Worm (Caenorhabditis elegans) whole organism, L4 larva: Measurements from ENCODE around the gene nfki-1.

ENCODE experiments used
- F10B5.3 ChIP-seq: sonication (generic microtip); optimal IDR thresholded peaks from 2 replicates; lab custom pipeline; 2016; ENCODE audit warnings: mild to moderate bottlenecking, missing genetic modification characterization, missing compliant biosample characterization
- F26F4.8 ChIP-seq: fragments of 200-800 bp; sonication (Bioruptor generic); conservative IDR thresholded peaks from 2 replicates; pipeline ENCODE4 v1.3.6; 2022; ENCODE audit warnings: missing genetic modification characterization, missing compliant biosample characterization
- F37D6.2 ChIP-seq: sonication (generic microtip); optimal IDR thresholded peaks from 2 replicates; lab custom pipeline; 2016; ENCODE audit warnings: mild to moderate bottlenecking, missing genetic modification characterization, missing compliant biosample characterization
- F44E2.7 ChIP-seq: fragments of 200-800 bp; sonication (Bioruptor generic); IDR thresholded peaks from 2 replicates; pipeline ENCODE4 v2.1.2; 2022; ENCODE audit warnings: missing genetic modification characterization, missing compliant biosample characterization
- F49E8.2 ChIP-seq: sonication (generic microtip); optimal IDR thresholded peaks from 2 replicates; lab custom pipeline; 2016; ENCODE audit warnings: missing compliant biosample characterization, mild to moderate bottlenecking, missing genetic modification characterization, borderline replicate concordance
- R02D3.7 ChIP-seq: fragments of 150-350 bp; sonication (generic microtip); optimal IDR thresholded peaks from 3 replicates; lab custom pipeline; 2014; ENCODE audit warnings: missing biosample characterization, missing genetic modification characterization
- T20F7.1 ChIP-seq: fragments of 200-800 bp; sonication (Bioruptor generic); optimal IDR thresholded peaks from 2 replicates; lab custom pipeline; 2018; ENCODE audit warnings: mild to moderate bottlenecking, missing genetic modification characterization, missing compliant biosample characterization
- T26A8.4 ChIP-seq: fragments of 200-800 bp; sonication (Bioruptor generic); IDR thresholded peaks from 2 replicates; pipeline ENCODE4 v1.3.6; 2022; ENCODE audit warnings: missing genetic modification characterization, missing compliant biosample characterization
- attf-4 ChIP-seq: sonication (generic microtip); optimal IDR thresholded peaks from 3 replicates; lab custom pipeline; 2017; ENCODE audit warnings: missing biosample characterization, missing genetic modification characterization
- ceh-20 ChIP-seq: fragments of 200-800 bp; sonication (Bioruptor generic); IDR thresholded peaks from 2 replicates; pipeline ENCODE4 v1.3.6; 2022; ENCODE audit warnings: missing genetic modification reagents, missing genetic modification characterization, missing compliant biosample characterization
- ceh-28 ChIP-seq: fragments of 150-350 bp; optimal IDR thresholded peaks from 2 replicates; lab custom pipeline; 2014; ENCODE audit warnings: missing biosample characterization, missing genetic modification reagents, missing genetic modification characterization
- ceh-32 ChIP-seq: sonication (generic microtip); optimal IDR thresholded peaks from 2 replicates; lab custom pipeline; 2016; ENCODE audit warnings: mild to moderate bottlenecking, missing genetic modification characterization, missing compliant biosample characterization; ENCODE audit not compliant: poor library complexity
- ces-1 ChIP-seq: fragments of 150-350 bp; sonication (generic microtip); optimal IDR thresholded peaks from 4 replicates; lab custom pipeline; 2014; ENCODE audit warnings: missing biosample characterization, missing genetic modification reagents, missing genetic modification characterization
- daf-16 ChIP-seq, 3 experiments: sonication (generic microtip); optimal IDR thresholded peaks; 2 replicates each; lab custom pipeline; 2016 to 2017; ENCODE audit warnings: missing genetic modification characterization in 3 of 3, missing genetic modification reagents in 3 of 3, mild to moderate bottlenecking in 2 of 3, missing compliant biosample characterization in 2 of 3, missing biosample characterization in 1 of 3, moderate library complexity in 1 of 3
- daf-8 ChIP-seq: fragments of 200-800 bp; sonication (Bioruptor generic); IDR thresholded peaks from 2 replicates; pipeline ENCODE4 v1.3.6; 2022; ENCODE audit warnings: missing genetic modification characterization, missing compliant biosample characterization
- dmd-8 ChIP-seq: fragments of 200-800 bp; sonication (Bioruptor generic); IDR thresholded peaks from 2 replicates; pipeline ENCODE4 v1.3.6; 2022; ENCODE audit warnings: missing genetic modification characterization, missing compliant biosample characterization
- dpl-1 ChIP-seq: fragments of 150-350 bp; optimal IDR thresholded peaks from 2 replicates; lab custom pipeline; 2014; ENCODE audit warnings: missing biosample characterization, missing genetic modification reagents, missing genetic modification characterization
- dve-1 ChIP-seq: sonication (generic microtip); optimal IDR thresholded peaks from 2 replicates; lab custom pipeline; 2017; ENCODE audit warnings: antibody characterized with exemption, mild to moderate bottlenecking, missing genetic modification characterization, missing compliant biosample characterization; ENCODE audit not compliant: insufficient read depth
- egl-43 ChIP-seq: fragments of 200-800 bp; sonication (Bioruptor generic); IDR thresholded peaks from 2 replicates; pipeline ENCODE4 v1.3.6; 2022; ENCODE audit warnings: missing genetic modification reagents, missing genetic modification characterization, missing compliant biosample characterization
- fos-1 ChIP-seq: fragments of 150-350 bp; optimal IDR thresholded peaks from 2 replicates; lab custom pipeline; 2014; ENCODE audit warnings: missing biosample characterization, missing genetic modification characterization
- hif-1 ChIP-seq, 2 experiments: sonication (generic microtip); optimal IDR thresholded peaks; 2 replicates each; lab custom pipeline; 2016 to 2017; ENCODE audit warnings: missing compliant biosample characterization in 2 of 2, missing genetic modification characterization in 2 of 2, missing genetic modification reagents in 2 of 2, missing genotype in 2 of 2, mild to moderate bottlenecking in 1 of 2
- hlh-11 ChIP-seq: fragments of 200-800 bp; sonication (Bioruptor generic); optimal IDR thresholded peaks from 2 replicates; lab custom pipeline; 2018; ENCODE audit warnings: mild to moderate bottlenecking, missing genetic modification characterization, missing compliant biosample characterization
- hmg-1.1 ChIP-seq: fragments of 200-800 bp; sonication (Bioruptor generic); IDR thresholded peaks from 2 replicates; pipeline ENCODE4 v1.3.6; 2022; ENCODE audit warnings: missing genetic modification reagents, missing genetic modification characterization, missing compliant biosample characterization
- jun-1 ChIP-seq: fragments of 150-350 bp; optimal IDR thresholded peaks from 2 replicates; lab custom pipeline; 2014; ENCODE audit warnings: missing biosample characterization, missing genetic modification reagents, missing genetic modification characterization
- lin-29 ChIP-seq: fragments of 200-800 bp; sonication (Bioruptor generic); IDR thresholded peaks from 2 replicates; pipeline ENCODE4 v1.3.6; 2022; ENCODE audit warnings: missing genetic modification reagents, missing genetic modification characterization, missing compliant biosample characterization
- lin-39 ChIP-seq: fragments of 150-350 bp; optimal IDR thresholded peaks from 2 replicates; lab custom pipeline; 2014; ENCODE audit warnings: missing biosample characterization, missing genetic modification reagents, missing genetic modification characterization
- lsy-2 ChIP-seq, 2 experiments: fragments of 150-350 bp in 1 of 2; sonication (generic microtip) in 1 of 2; optimal IDR thresholded peaks; 2 replicates each; lab custom pipeline; 2014 to 2017; ENCODE audit warnings: missing biosample characterization in 2 of 2, missing genetic modification characterization in 2 of 2
- mep-1 ChIP-seq: fragments of 150-350 bp; sonication (generic microtip); optimal IDR thresholded peaks from 3 replicates; lab custom pipeline; 2014; ENCODE audit warnings: missing biosample characterization, missing genetic modification characterization
- mes-2 ChIP-seq: sonication (generic microtip); optimal IDR thresholded peaks from 2 replicates; lab custom pipeline; 2016; ENCODE audit warnings: missing genotype, mild to moderate bottlenecking, missing genetic modification characterization, missing compliant biosample characterization; ENCODE audit not compliant: poor library complexity, severe bottlenecking
- mxl-2 ChIP-seq: fragments of 200-800 bp; sonication (Bioruptor generic); conservative IDR thresholded peaks from 2 replicates; pipeline ENCODE4 v1.3.6; 2022; ENCODE audit warnings: missing genetic modification reagents, missing genetic modification characterization, missing compliant biosample characterization
- mxl-3 ChIP-seq: fragments of 200-800 bp; sonication (Bioruptor generic); optimal IDR thresholded peaks from 2 replicates; lab custom pipeline; 2018; ENCODE audit warnings: mild to moderate bottlenecking, missing genetic modification characterization, missing compliant biosample characterization
- nhr-102 ChIP-seq: sonication (generic microtip); optimal IDR thresholded peaks from 2 replicates; lab custom pipeline; 2016; ENCODE audit warnings: mild to moderate bottlenecking, missing genetic modification characterization, moderate library complexity, missing compliant biosample characterization
- nhr-11 ChIP-seq: fragments of 150-350 bp; optimal IDR thresholded peaks from 2 replicates; lab custom pipeline; 2014; ENCODE audit warnings: missing biosample characterization, missing genetic modification characterization
- nhr-25 ChIP-seq: sonication (generic microtip); optimal IDR thresholded peaks from 2 replicates; lab custom pipeline; 2017; ENCODE audit warnings: missing genetic modification characterization, mild to moderate bottlenecking, missing compliant biosample characterization, antibody characterized with exemption, moderate library complexity, borderline replicate concordance; ENCODE audit not compliant: insufficient read depth
- nhr-28 ChIP-seq: fragments of 150-350 bp; optimal IDR thresholded peaks from 2 replicates; lab custom pipeline; 2014; ENCODE audit warnings: missing biosample characterization, missing genetic modification characterization
- nhr-48 ChIP-seq: sonication (generic microtip); optimal IDR thresholded peaks from 2 replicates; lab custom pipeline; 2016; ENCODE audit warnings: mild to moderate bottlenecking, missing genetic modification characterization, missing compliant biosample characterization
- nhr-76 ChIP-seq: fragments of 150-350 bp; optimal IDR thresholded peaks from 2 replicates; lab custom pipeline; 2014; ENCODE audit warnings: missing biosample characterization, missing genetic modification characterization
- nhr-77 ChIP-seq: fragments of 150-350 bp; optimal IDR thresholded peaks from 2 replicates; lab custom pipeline; 2014; ENCODE audit warnings: missing biosample characterization, missing genetic modification characterization
- php-3 ChIP-seq: fragments of 200-800 bp; sonication (Bioruptor generic); IDR thresholded peaks from 2 replicates; pipeline ENCODE4 v1.3.6; 2022; ENCODE audit warnings: missing genetic modification reagents, missing genetic modification characterization, missing compliant biosample characterization
- pqm-1 ChIP-seq: sonication (generic microtip); optimal IDR thresholded peaks from 2 replicates; lab custom pipeline; 2017; ENCODE audit warnings: missing biosample characterization, missing genetic modification characterization
- set-16 ChIP-seq: fragments of 200-800 bp; sonication (Bioruptor generic); IDR thresholded peaks from 2 replicates; pipeline ENCODE4 v1.3.6; 2022; ENCODE audit warnings: missing genetic modification reagents, missing genetic modification characterization, missing compliant biosample characterization
- snpc-4 ChIP-seq: fragments of 150-350 bp; optimal IDR thresholded peaks from 2 replicates; lab custom pipeline; 2014; ENCODE audit warnings: missing biosample characterization, missing genetic modification characterization
- spr-1 ChIP-seq: sonication (generic microtip); optimal IDR thresholded peaks from 2 replicates; lab custom pipeline; 2016; ENCODE audit warnings: mild to moderate bottlenecking, missing genetic modification characterization, missing compliant biosample characterization
- spr-3 ChIP-seq: fragments of 200-800 bp; sonication (Bioruptor generic); optimal IDR thresholded peaks from 2 replicates; lab custom pipeline; 2018; ENCODE audit warnings: mild to moderate bottlenecking, missing genetic modification characterization, missing compliant biosample characterization
- tra-1 ChIP-seq: fragments of 200-800 bp; sonication (Bioruptor generic); IDR thresholded peaks from 2 replicates; pipeline ENCODE4 v1.3.6; 2022; ENCODE audit warnings: missing genetic modification reagents, missing genetic modification characterization, missing compliant biosample characterization
- zag-1 ChIP-seq: fragments of 150-350 bp; optimal IDR thresholded peaks from 2 replicates; lab custom pipeline; 2014; ENCODE audit warnings: missing biosample characterization, missing genetic modification characterization
- zfp-2 ChIP-seq: sonication (generic microtip); optimal IDR thresholded peaks from 2 replicates; lab custom pipeline; 2016; ENCODE audit warnings: mild to moderate bottlenecking, missing genetic modification characterization, missing compliant biosample characterization
- zfp-3 ChIP-seq: fragments of 200-800 bp; sonication (Bioruptor generic); conservative IDR thresholded peaks from 2 replicates; pipeline ENCODE4 v1.3.6; 2022; ENCODE audit warnings: missing genetic modification reagents, missing genetic modification characterization, missing compliant biosample characterization
- zip-11 ChIP-seq: fragments of 200-800 bp; sonication (Bioruptor generic); IDR thresholded peaks from 2 replicates; pipeline ENCODE4 v1.3.6; 2022; ENCODE audit warnings: missing genetic modification characterization, missing compliant biosample characterization

nfki-1 gene

ce11 chrX:15353874-15354480 lies 1.1 kb upstream of the nfki-1 start (continued):
- TF ChIP-seq ceh-32 (tag; lab: Kevin White, UChicago) (peak; percentile 58), daf-16 (GFP tag; optimal IDR thresholded peaks at IDR 0.05; lab: Kevin White, UChicago) (peak; percentile 15 to 84), daf-16 (tag; optimal IDR thresholded peaks at IDR 0.05; lab: Kevin White, UChicago) (peak; percentile 51), F44E2.7 (GFP tag; lab: Robert Waterston, UW) (no peak), mxl-3 (peak; percentile 93), daf-8 (GFP tag; lab: Robert Waterston, UW) (no peak), ceh-28 (tag; lab: Kevin White, UChicago) (no peak), R02D3.7 (tag; lab: Kevin White, UChicago) (no peak), nhr-28 (tag; lab: Kevin White, UChicago) (peak; percentile 82), php-3 (GFP tag; lab: Robert Waterston, UW) (peak; percentile 76), lsy-2 (tag; optimal IDR thresholded peaks at IDR 0.05; lab: Kevin White, UChicago) (peak; percentile 63 to 81), dpl-1 (GFP tag; lab: Kevin White, UChicago) (peak; percentile 15), mes-2 (tag; lab: Kevin White, UChicago) (peak; percentile 61), nhr-76 (peak; percentile 23), tra-1 (GFP tag; lab: Robert Waterston, UW) (peak; percentile 93), hlh-11 (tag; lab: Kevin White, UChicago) (peak; percentile 95), zip-11 (no peak), T26A8.4 (peak; percentile 72; the same call in 1 of the 2 replicates), spr-1 (tag; lab: Kevin White, UChicago) (peak; percentile 77), fos-1 (tag; lab: Kevin White, UChicago) (no peak), mxl-2 (0 out of 2 replicates have a peak, but pooled peaks have one; percentile 4), nhr-102 (tag; lab: Kevin White, UChicago) (peak; percentile 56), F37D6.2 (peak; percentile 88), zfp-3 (GFP tag; lab: Robert Waterston, UW) (no peak), dve-1 (tag; lab: Kevin White, UChicago) (peak; percentile 82), zfp-2 (no peak), F26F4.8 (GFP tag; lab: Robert Waterston, UW) (no peak), spr-3 (GFP tag; lab: Kevin White, UChicago) (peak; percentile 38), F49E8.2 (tag; lab: Kevin White, UChicago) (no peak), nhr-77 (tag; lab: Kevin White, UChicago) (peak; percentile 83), hif-1 (tag; optimal IDR thresholded peaks at IDR 0.05; lab: Kevin White, UChicago) (peak; percentile 48 to 94), hmg-1.1 (GFP tag; lab: Robert Waterston, UW) (peak; percentile 85), jun-1 (tag; lab: Kevin White, UChicago) (peak; percentile 49), lin-39 (tag; lab: Kevin White, UChicago) (no peak), attf-4 (no peak), snpc-4 (tag; lab: Kevin White, UChicago) (no peak), zag-1 (tag; lab: Kevin White, UChicago) (peak; percentile 51), lin-29 (GFP tag; lab: Robert Waterston, UW) (peak; percentile 63; the same call in 1 of the 2 replicates), dmd-8 (GFP tag; lab: Robert Waterston, UW) (0 out of 2 replicates have a peak, but pooled peaks have one; percentile 23), F10B5.3 (tag; lab: Kevin White, UChicago) (peak; percentile 16), ces-1 (GFP tag; lab: Kevin White, UChicago) (no peak), ceh-20 (peak; percentile 90), T20F7.1 (GFP tag; lab: Kevin White, UChicago) (peak; percentile 75), pqm-1 (tag; lab: Kevin White, UChicago) (no peak), nhr-25 (tag; lab: Kevin White, UChicago) (peak; percentile 87), nhr-11 (peak; percentile 70), nhr-48 (tag; lab: Kevin White, UChicago) (peak; percentile 92), mep-1 (tag; lab: Kevin White, UChicago) (peak; percentile 93), set-16 (peak; percentile 94), egl-43 (GFP tag; lab: Robert Waterston, UW) (peak; percentile 82)
